Worm (Caenorhabditis elegans) whole organism, L1 larva: ENCODE data around the gene clec-39.

Source experiments
- aly-2 ChIP-seq: fragments of 150-350 bp; optimal IDR thresholded peaks from 2 replicates; lab custom pipeline; 2014; ENCODE audit warnings: missing biosample characterization, missing genetic modification characterization
- ceh-82 ChIP-seq, 3 experiments: fragments of 150-350 bp in 1 of 3; sonication (generic microtip) in 2 of 3; optimal IDR thresholded peaks; 2 replicates each; lab custom pipeline; 2014 to 2017; ENCODE audit warnings: missing biosample characterization in 3 of 3, missing genetic modification characterization in 3 of 3
- ceh-88 ChIP-seq: fragments of 200-800 bp; sonication (Bioruptor generic); IDR thresholded peaks from 2 replicates; pipeline ENCODE4 v1.3.6; 2022; ENCODE audit warnings: missing genetic modification characterization, missing compliant biosample characterization
- lin-39 ChIP-seq: fragments of 150-350 bp; optimal IDR thresholded peaks from 2 replicates; lab custom pipeline; 2014; ENCODE audit warnings: missing biosample characterization, missing genetic modification reagents, missing genetic modification characterization
- nhr-77 ChIP-seq: fragments of 150-350 bp; optimal IDR thresholded peaks from 2 replicates; lab custom pipeline; 2014; ENCODE audit warnings: missing biosample characterization, missing genetic modification characterization
- nhr-84 ChIP-seq: sonication (generic microtip); optimal IDR thresholded peaks from 2 replicates; lab custom pipeline; 2017; ENCODE audit warnings: missing biosample characterization, missing genetic modification characterization
- pag-3 ChIP-seq: sonication (generic microtip); optimal IDR thresholded peaks from 2 replicates; lab custom pipeline; 2017; ENCODE audit warnings: missing genetic modification characterization, mild to moderate bottlenecking, missing compliant biosample characterization, antibody characterized with exemption, borderline replicate concordance; ENCODE audit not compliant: insufficient read depth
- snpc-4 ChIP-seq: fragments of 150-350 bp; optimal IDR thresholded peaks from 2 replicates; lab custom pipeline; 2014; ENCODE audit warnings: missing biosample characterization, missing genetic modification characterization
- unc-130 ChIP-seq: fragments of 150-350 bp; optimal IDR thresholded peaks from 2 replicates; lab custom pipeline; 2017; ENCODE audit warnings: missing biosample characterization, missing genetic modification characterization, inconsistent platforms
- unc-62 ChIP-seq: fragments of 150-350 bp; optimal IDR thresholded peaks from 2 replicates; lab custom pipeline; 2014; ENCODE audit warnings: missing biosample characterization, missing genetic modification reagents, missing genetic modification characterization
- ztf-4 ChIP-seq: fragments of 150-350 bp; optimal IDR thresholded peaks from 2 replicates; lab custom pipeline; 2014; ENCODE audit warnings: missing biosample characterization, missing genetic modification characterization

DNA sequence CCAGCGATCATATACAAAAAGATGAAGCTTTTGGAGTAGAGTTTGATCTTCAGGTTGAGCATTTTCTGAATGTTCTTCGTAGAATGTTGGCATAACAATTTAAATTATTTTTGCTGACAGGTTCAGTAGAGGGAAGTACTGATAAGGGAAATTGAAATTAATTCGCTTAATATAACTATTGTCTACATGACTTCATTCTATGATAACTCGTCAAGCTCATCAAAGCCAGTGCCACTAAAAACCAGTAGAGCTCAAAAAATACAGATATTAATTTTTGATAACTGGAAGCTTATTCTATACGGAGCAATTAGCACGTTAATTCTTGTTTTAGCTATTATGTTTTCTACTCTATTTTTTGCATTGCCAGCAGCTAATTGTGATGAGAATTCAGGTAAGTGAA lies at the start of gene clec-39, which contains the start of gene clec-29:
- no peak for TF ChIP-seq unc-62
- TF ChIP-seq nhr-84 (tag; lab: Kevin White, UChicago), result no peak
- TF ChIP-seq aly-2 (tag; lab: Kevin White, UChicago), result no peak
- no peak for TF ChIP-seq ceh-88 (GFP tag; lab: Robert Waterston, UW)
- no peak for TF ChIP-seq pag-3 (tag; lab: Kevin White, UChicago)
- no peak for TF ChIP-seq ceh-82 (tag; optimal IDR thresholded peaks at IDR 0.05; lab: Kevin White, UChicago)
- TF ChIP-seq lin-39 (tag; lab: Kevin White, UChicago), result no peak
- no peak for TF ChIP-seq unc-130 (tag; lab: Kevin White, UChicago)
- no peak for TF ChIP-seq ztf-4 (tag; lab: Kevin White, UChicago)
- TF ChIP-seq nhr-77 (tag; lab: Kevin White, UChicago), result no peak
- TF ChIP-seq snpc-4 (tag; lab: Kevin White, UChicago), result no peak
